Worm (Caenorhabditis elegans) whole organism, L4/young adult: Measurements from ENCODE around the gene qua-1.

Experiments used
- W03F9.2 ChIP-seq: fragments of 150-350 bp; optimal IDR thresholded peaks from 2 replicates; lab custom pipeline; 2014; ENCODE audit warnings: missing biosample characterization, missing genetic modification characterization
- dao-5 ChIP-seq: sonication (generic microtip); optimal IDR thresholded peaks from 2 replicates; lab custom pipeline; 2016; ENCODE audit warnings: missing genotype, missing genetic modification characterization, moderate library complexity, missing compliant biosample characterization
- him-1 ChIP-seq: sonication (generic microtip); optimal IDR thresholded peaks from 2 replicates; lab custom pipeline; 2016; ENCODE audit warnings: missing genotype, missing genetic modification reagents, missing genetic modification characterization, missing compliant biosample characterization

Gene qua-1

ce11 chrII:8198503-8198902, at the start of gene qua-1:
Gene qua-1, plus strand, starts transcription at chrII:8198803.
- no peak for TF ChIP-seq dao-5
- no peak for TF ChIP-seq W03F9.2
- no peak for TF ChIP-seq him-1 (tag; lab: Kevin White, UChicago)

ce11 chrII:8149930-8150329, 48.7 kb upstream of the qua-1 start, which contains the start of gene F10B5.3:
Gene F10B5.3, minus strand, starts transcription at chrII:8150030.
- TF ChIP-seq him-1 (tag; lab: Kevin White, UChicago) (no peak), dao-5 (no peak), W03F9.2 (no peak)

ce11 chrII:8152711-8153325, 45.8 kb upstream of the qua-1 start:
- TF ChIP-seq him-1 (tag; lab: Kevin White, UChicago) = no peak
- TF ChIP-seq dao-5 = no peak
- TF ChIP-seq W03F9.2 = no peak

ce11 chrII:8156845-8157373, 41.7 kb upstream of the qua-1 start, which contains the start of the genes tub-1 and tmem-138:
Gene tub-1, minus strand, starts transcription at chrII:8156945.
Gene tmem-138, plus strand, starts transcription at chrII:8157323.
- TF ChIP-seq him-1 (tag; lab: Kevin White, UChicago) (no peak), dao-5 (no peak), W03F9.2 (no peak)

ce11 chrII:8157991-8158390, 40.6 kb upstream of the qua-1 start, which contains the start of gene pch-2:
Gene pch-2, plus strand, starts transcription at chrII:8158349.
- TF ChIP-seq dao-5 = no peak
- TF ChIP-seq W03F9.2 = no peak

ce11 chrII:8160916-8161315, 37.7 kb upstream of the qua-1 start:
- TF ChIP-seq W03F9.2 (no peak), dao-5 (no peak), him-1 (tag; lab: Kevin White, UChicago) (no peak)

- TF ChIP-seq him-1 (tag; lab: Kevin White, UChicago) (no peak), dao-5 (no peak), W03F9.2 (no peak)
These were observed 36.4 kb upstream of the qua-1 start, which contains the start of the genes emb-27 and rrf-3 for ce11 chrII:8162120-8162648. Gene emb-27, minus strand, starts transcription at chrII:8162170. Gene rrf-3, plus strand, starts transcription at chrII:8162465.

ce11 chrII:8169283-8169682, 29.3 kb upstream of the qua-1 start, which contains the start of gene T05C12.15:
Gene T05C12.15, plus strand, starts transcription at chrII:8169583.
- no peak for TF ChIP-seq him-1 (tag; lab: Kevin White, UChicago)
- no peak for TF ChIP-seq W03F9.2
- no peak for TF ChIP-seq dao-5

ce11 chrII:8170374-8170773, 28.2 kb upstream of the qua-1 start, which contains the start of gene T05C12.11:
Gene T05C12.11, minus strand, starts transcription at chrII:8170474.
- TF ChIP-seq dao-5 (no peak), W03F9.2 (no peak), him-1 (tag; lab: Kevin White, UChicago) (no peak)

- no peak for TF ChIP-seq W03F9.2
- TF ChIP-seq dao-5 = no peak
- TF ChIP-seq him-1 (tag; lab: Kevin White, UChicago) = no peak
These were observed 25.2 kb upstream of the qua-1 start, which contains the start of the genes decr-1.3 and T05C12.1 for ce11 chrII:8173449-8173848. Gene decr-1.3, minus strand, starts transcription at chrII:8173549. Gene T05C12.1, plus strand, starts transcription at chrII:8173680.

ce11 chrII:8174148-8174547, 24.5 kb upstream of the qua-1 start:
- TF ChIP-seq W03F9.2 (no peak), dao-5 (no peak)

ce11 chrII:8177095-8177494, 21.5 kb upstream of the qua-1 start, which contains the start of gene acr-14:
Gene acr-14, minus strand, starts transcription at chrII:8177195.
- no peak for TF ChIP-seq W03F9.2
- TF ChIP-seq him-1 (tag; lab: Kevin White, UChicago) = no peak
- no peak for TF ChIP-seq dao-5

- TF ChIP-seq dao-5 (no peak), him-1 (tag; lab: Kevin White, UChicago) (no peak), W03F9.2 (no peak)
These were observed 20.0 kb upstream of the qua-1 start for ce11 chrII:8178614-8179013.

ce11 chrII:8180281-8180680, 18.3 kb upstream of the qua-1 start, which contains the start of gene T05C12.4:
Gene T05C12.4, minus strand, starts transcription at chrII:8180381.
- no peak for TF ChIP-seq him-1 (tag; lab: Kevin White, UChicago)
- no peak for TF ChIP-seq dao-5
- TF ChIP-seq W03F9.2 = no peak

- TF ChIP-seq dao-5 = no peak
- no peak for TF ChIP-seq him-1 (tag; lab: Kevin White, UChicago)
- no peak for TF ChIP-seq W03F9.2
These were observed 17.2 kb upstream of the qua-1 start, which contains the start of gene dylt-3 for ce11 chrII:8181437-8181836. Gene dylt-3, plus strand, starts transcription at chrII:8181737.
